Worm (Caenorhabditis elegans) whole organism, young adult: ENCODE data around the gene noca-1.

Experiments used
- F55B11.4 ChIP-seq: sonication (generic microtip); optimal IDR thresholded peaks from 2 replicates; lab custom pipeline; 2016; ENCODE audit warnings: missing compliant biosample characterization, missing genetic modification characterization, borderline replicate concordance; ENCODE audit not compliant: insufficient read depth
- ama-1 ChIP-seq, 3 experiments: fragments of 150-350 bp in 1 of 3; sonication (generic microtip) in 2 of 3; optimal IDR thresholded peaks; 2 replicates each; lab custom pipeline; 2014 to 2018; ENCODE audit warnings: missing biosample characterization in 2 of 3, missing genetic modification characterization in 2 of 3, missing genetic modification reagents in 2 of 3
- athp-1 ChIP-seq: sonication (generic microtip); optimal IDR thresholded peaks from 2 replicates; lab custom pipeline; 2017; ENCODE audit warnings: mild to moderate bottlenecking, missing genetic modification characterization, missing compliant biosample characterization
- ceh-58 ChIP-seq: fragments of 200-800 bp; sonication (Bioruptor generic); IDR thresholded peaks from 2 replicates; pipeline ENCODE4 v1.3.6; 2022; ENCODE audit warnings: missing genetic modification characterization, missing compliant biosample characterization
- let-607 ChIP-seq, 2 experiments: fragments of 200-800 bp in 1 of 2; sonication (Bioruptor generic) in 1 of 2; sonication (generic microtip) in 1 of 2; optimal IDR thresholded peaks; 2 replicates each; lab custom pipeline; 2016 to 2018; ENCODE audit warnings: mild to moderate bottlenecking in 2 of 2, missing compliant biosample characterization in 2 of 2, missing genetic modification characterization in 2 of 2, moderate library complexity in 2 of 2, missing genotype in 1 of 2
- lin-35 ChIP-seq, 3 experiments: fragments of 150-350 bp in 2 of 3; sonication (generic microtip) in 1 of 3; optimal IDR thresholded peaks; 2 replicates each; lab custom pipeline; 2014 to 2018; ENCODE audit warnings: missing biosample characterization in 3 of 3, missing genetic modification characterization in 3 of 3, missing genetic modification reagents in 3 of 3
- repo-1 ChIP-seq: sonication (generic microtip); optimal IDR thresholded peaks from 2 replicates; lab custom pipeline; 2017; ENCODE audit warnings: mild to moderate bottlenecking, missing genetic modification characterization, missing compliant biosample characterization
- snpc-1.1 ChIP-seq: sonication (generic microtip); optimal IDR thresholded peaks from 2 replicates; lab custom pipeline; 2017; ENCODE audit warnings: missing genetic modification characterization, mild to moderate bottlenecking, missing compliant biosample characterization, antibody characterized with exemption, moderate library complexity, missing genotype, missing genetic modification reagents; ENCODE audit not compliant: insufficient read depth
- somi-1 ChIP-seq: fragments of 200-800 bp; sonication (Bioruptor generic); optimal IDR thresholded peaks from 2 replicates; lab custom pipeline; 2018; ENCODE audit warnings: mild to moderate bottlenecking, missing genetic modification characterization, missing compliant biosample characterization
- tbx-9 ChIP-seq: sonication (generic microtip); optimal IDR thresholded peaks from 2 replicates; lab custom pipeline; 2016; ENCODE audit warnings: borderline replicate concordance, missing genetic modification characterization, inconsistent platforms, missing compliant biosample characterization
- unc-62 ChIP-seq: fragments of 150-350 bp; optimal IDR thresholded peaks from 2 replicates; lab custom pipeline; 2014; ENCODE audit warnings: missing biosample characterization, missing genetic modification reagents, missing genetic modification characterization

DNA sequence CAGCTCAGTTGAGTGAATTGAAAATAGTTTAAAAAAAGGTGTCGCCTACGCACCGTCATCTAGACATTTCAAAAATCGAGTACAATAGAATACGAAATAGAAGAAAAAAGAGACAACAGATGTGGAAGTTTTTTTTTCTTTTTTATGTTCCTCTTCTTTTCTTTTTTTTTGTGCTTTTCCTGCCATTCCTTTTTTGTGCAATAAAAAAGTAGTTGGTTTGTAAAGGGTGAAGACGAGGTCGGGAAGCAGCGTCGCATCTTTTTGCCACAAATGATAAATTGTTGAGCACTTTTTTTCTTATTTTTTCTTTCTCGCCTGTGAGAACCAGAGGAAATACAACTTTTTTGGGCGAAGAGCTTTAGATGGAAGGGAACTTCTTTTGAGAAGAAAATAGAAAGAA lies 53.8 kb downstream of the noca-1 start:
- TF ChIP-seq lin-35 (GFP tag; optimal IDR thresholded peaks at IDR 0.05; lab: Kevin White, UChicago): no peak
- TF ChIP-seq ceh-58 (GFP tag; lab: Robert Waterston, UW): no peak
- TF ChIP-seq somi-1 (GFP tag; lab: Kevin White, UChicago): no peak
- TF ChIP-seq unc-62 (GFP tag; lab: Kevin White, UChicago): no peak
- no peak for TF ChIP-seq ama-1 (optimal IDR thresholded peaks at IDR 0.05; lab: Kevin White, UChicago)
- TF ChIP-seq ama-1 (GFP tag; optimal IDR thresholded peaks at IDR 0.05; lab: Kevin White, UChicago): no peak
- TF ChIP-seq F55B11.4 (tag; lab: Kevin White, UChicago): no peak
- TF ChIP-seq repo-1 (tag; lab: Kevin White, UChicago): no peak
- no peak for TF ChIP-seq let-607 (tag; optimal IDR thresholded peaks at IDR 0.05; lab: Kevin White, UChicago)
- TF ChIP-seq snpc-1.1 (tag; lab: Kevin White, UChicago): no peak
- TF ChIP-seq tbx-9 (tag; lab: Kevin White, UChicago): no peak
- no peak for TF ChIP-seq athp-1 (tag; lab: Kevin White, UChicago)
